Fruit fly (Drosophila melanogaster) whole organism, embryonic: Measurements from ENCODE around the gene CG3349.

Experiments
- Ada2b ChIP-seq: fragments of 200-800 bp; sonication (Bioruptor generic); IDR thresholded peaks from 2 replicates; pipeline ENCODE4 v1.3.6; 2022; ENCODE audit warnings: missing biosample characterization, missing genetic modification characterization
- Blimp-1 ChIP-seq: fragments of 200-800 bp; sonication (Bioruptor generic); optimal IDR thresholded peaks from 3 replicates; lab custom pipeline; 2018; ENCODE audit warnings: missing biosample characterization, missing genetic modification characterization, mild to moderate bottlenecking, moderate library complexity, missing genetic modification reagents
- CG10979 ChIP-seq: fragments of 200-800 bp; sonication (Bioruptor generic); optimal IDR thresholded peaks from 2 replicates; lab custom pipeline; 2018; ENCODE audit warnings: missing biosample characterization, mild to moderate bottlenecking, missing genetic modification characterization, moderate library complexity
- CG11696 ChIP-seq: fragments of 200-800 bp; sonication (Bioruptor generic); IDR thresholded peaks from 2 replicates; pipeline ENCODE4 v1.3.6; 2022; ENCODE audit warnings: missing biosample characterization, missing genetic modification characterization
- CG12391 ChIP-seq: fragments of 200-800 bp; sonication (Bioruptor generic); optimal IDR thresholded peaks from 3 replicates; lab custom pipeline; 2018; ENCODE audit warnings: missing biosample characterization, mild to moderate bottlenecking, missing genetic modification characterization, moderate library complexity
- CG13424 ChIP-seq: fragments of 200-800 bp; sonication (Bioruptor generic); optimal IDR thresholded peaks from 2 replicates; lab custom pipeline; 2019; ENCODE audit warnings: missing biosample characterization, mild to moderate bottlenecking, missing genetic modification characterization, moderate library complexity
- CG14014 ChIP-seq: fragments of 200-800 bp; sonication (Bioruptor generic); IDR thresholded peaks from 2 replicates; pipeline ENCODE4 v1.3.6; 2022; ENCODE audit warnings: missing biosample characterization, missing genetic modification characterization
- CG14667 ChIP-seq: fragments of 200-800 bp; sonication (Bioruptor generic); IDR thresholded peaks from 2 replicates; pipeline ENCODE4 v1.3.6; 2022; ENCODE audit warnings: missing biosample characterization, missing genetic modification characterization
- CG14965 ChIP-seq: fragments of 200-800 bp; sonication (Bioruptor generic); optimal IDR thresholded peaks from 2 replicates; lab custom pipeline; 2016; ENCODE audit warnings: missing biosample characterization, missing genetic modification characterization, borderline replicate concordance
- CG18262 ChIP-seq: fragments of 200-800 bp; optimal IDR thresholded peaks from 3 replicates; lab custom pipeline; 2019; ENCODE audit warnings: missing biosample characterization, mild to moderate bottlenecking, missing genetic modification characterization, moderate library complexity
- CG2116 ChIP-seq: fragments of 200-800 bp; sonication (Bioruptor generic); optimal IDR thresholded peaks from 3 replicates; lab custom pipeline; 2018; ENCODE audit warnings: missing biosample characterization, mild to moderate bottlenecking, missing genetic modification characterization
- CG2678 ChIP-seq: fragments of 200-800 bp; sonication (Bioruptor generic); optimal IDR thresholded peaks from 3 replicates; lab custom pipeline; 2019; ENCODE audit warnings: missing biosample characterization, mild to moderate bottlenecking, missing genetic modification characterization, moderate library complexity
- CG30403 ChIP-seq: fragments of 200-800 bp; sonication (Bioruptor generic); optimal IDR thresholded peaks from 3 replicates; lab custom pipeline; 2016; ENCODE audit warnings: missing biosample characterization, missing genetic modification characterization
- CG30431 ChIP-seq: fragments of 200-800 bp; sonication (Bioruptor generic); optimal IDR thresholded peaks from 2 replicates; lab custom pipeline; 2017; ENCODE audit warnings: missing biosample characterization, missing genetic modification characterization
- CG31441 ChIP-seq: fragments of 200-800 bp; sonication (Bioruptor generic); IDR thresholded peaks from 2 replicates; pipeline ENCODE4 v1.3.6; 2022; ENCODE audit warnings: missing biosample characterization, missing genetic modification characterization
- CG32772 ChIP-seq: fragments of 200-800 bp; sonication (Bioruptor generic); IDR thresholded peaks from 2 replicates; pipeline ENCODE4 v1.3.6; 2022; ENCODE audit warnings: missing biosample characterization, missing genetic modification characterization
- CG3281 ChIP-seq: fragments of 200-800 bp; sonication (Bioruptor generic); optimal IDR thresholded peaks from 3 replicates; lab custom pipeline; 2017; ENCODE audit warnings: missing biosample characterization, mild to moderate bottlenecking, missing genetic modification characterization
- CG34376 ChIP-seq: fragments of 200-800 bp; sonication (Bioruptor generic); optimal IDR thresholded peaks from 2 replicates; lab custom pipeline; 2018; ENCODE audit warnings: missing biosample characterization, mild to moderate bottlenecking, missing genetic modification characterization
- CG6272 ChIP-seq: fragments of 200-800 bp; sonication (Bioruptor generic); IDR thresholded peaks from 2 replicates; pipeline ENCODE4 v1.3.6; 2022; ENCODE audit warnings: missing biosample characterization, missing genetic modification characterization
- CG7839 ChIP-seq: fragments of 200-800 bp; sonication (Bioruptor generic); optimal IDR thresholded peaks from 3 replicates; lab custom pipeline; 2018; ENCODE audit warnings: missing biosample characterization, mild to moderate bottlenecking, missing genetic modification characterization, moderate library complexity
- CG8388 ChIP-seq: fragments of 200-800 bp; sonication (Bioruptor generic); optimal IDR thresholded peaks from 2 replicates; lab custom pipeline; 2019; ENCODE audit warnings: missing biosample characterization, mild to moderate bottlenecking, missing genetic modification characterization, moderate library complexity
- Camta ChIP-seq: fragments of 200-800 bp; sonication (Bioruptor generic); optimal IDR thresholded peaks from 2 replicates; lab custom pipeline; 2016; ENCODE audit warnings: missing biosample characterization, missing genetic modification characterization
- Deaf1 ChIP-seq: fragments of 200-800 bp; optimal IDR thresholded peaks from 3 replicates; lab custom pipeline; 2019; ENCODE audit warnings: missing biosample characterization, mild to moderate bottlenecking, missing genetic modification characterization, moderate library complexity
- Drgx ChIP-seq: fragments of 200-800 bp; sonication (Bioruptor generic); IDR thresholded peaks from 2 replicates; pipeline ENCODE4 v1.3.6; 2022; ENCODE audit warnings: missing biosample characterization, missing genetic modification characterization
- Hr51 ChIP-seq, 2 experiments: fragments of 200-800 bp; sonication (Bioruptor generic); optimal IDR thresholded peaks; 2 replicates in 1 of 2; 3 replicates in 1 of 2; lab custom pipeline; 2016 to 2018; ENCODE audit warnings: missing biosample characterization in 2 of 2, missing genetic modification characterization in 2 of 2, mild to moderate bottlenecking in 1 of 2, moderate library complexity in 1 of 2
- Myb ChIP-seq: fragments of 200-800 bp; sonication (Bioruptor generic); optimal IDR thresholded peaks from 2 replicates; lab custom pipeline; 2016; ENCODE audit warnings: missing biosample characterization, missing genetic modification characterization
- NK7.1 ChIP-seq: fragments of 200-800 bp; sonication (Bioruptor generic); optimal IDR thresholded peaks from 3 replicates; lab custom pipeline; 2016; ENCODE audit warnings: missing biosample characterization, missing genetic modification characterization
- Oli ChIP-seq: fragments of 200-800 bp; sonication (Bioruptor generic); optimal IDR thresholded peaks from 2 replicates; lab custom pipeline; 2018; ENCODE audit warnings: missing biosample characterization, mild to moderate bottlenecking, missing genetic modification characterization, moderate library complexity
- Stat92E ChIP-seq, 3 experiments: fragments of >200 bp in 2 of 3; fragments of 200-800 bp in 1 of 3; sonication (Bioruptor generic) in 1 of 3; optimal IDR thresholded peaks; 2 replicates each; lab custom pipeline; 2017 to 2019; ENCODE audit warnings: missing biosample characterization in 3 of 3, missing genetic modification characterization in 3 of 3, mild to moderate bottlenecking in 1 of 3, moderate library complexity in 1 of 3
- Taf1 ChIP-seq: fragments of 200-800 bp; sonication (Bioruptor generic); IDR thresholded peaks from 2 replicates; pipeline ENCODE4 v1.3.6; 2022; ENCODE audit warnings: missing biosample characterization, missing genetic modification characterization
- ato ChIP-seq: fragments of 200-800 bp; sonication (Bioruptor generic); IDR thresholded peaks from 2 replicates; pipeline ENCODE4 v1.3.6; 2022; ENCODE audit warnings: missing biosample characterization, missing genetic modification characterization; ENCODE audit not compliant: partially characterized antibody
- chm ChIP-seq: fragments of 200-800 bp; sonication (Bioruptor generic); IDR thresholded peaks from 2 replicates; pipeline ENCODE4 v1.3.6; 2022; ENCODE audit warnings: missing biosample characterization, missing genetic modification characterization
- dmrt99B ChIP-seq: fragments of 200-800 bp; sonication (Bioruptor generic); optimal IDR thresholded peaks from 2 replicates; lab custom pipeline; 2018; ENCODE audit warnings: missing biosample characterization, mild to moderate bottlenecking, missing genetic modification characterization, moderate library complexity
- grau ChIP-seq: fragments of 200-800 bp; optimal IDR thresholded peaks from 3 replicates; lab custom pipeline; 2019; ENCODE audit warnings: missing biosample characterization, mild to moderate bottlenecking, missing genetic modification characterization, moderate library complexity
- grn ChIP-seq: fragments of 200-800 bp; sonication (Bioruptor generic); optimal IDR thresholded peaks from 3 replicates; lab custom pipeline; 2017; ENCODE audit warnings: missing biosample characterization, missing genetic modification characterization
- jigr1 ChIP-seq: fragments of 200-800 bp; sonication (Bioruptor generic); IDR thresholded peaks from 3 replicates; pipeline ENCODE4 v1.3.6; 2022; ENCODE audit warnings: missing biosample characterization, missing genetic modification characterization
- kah ChIP-seq: fragments of 200-800 bp; sonication (Bioruptor generic); optimal IDR thresholded peaks from 2 replicates; lab custom pipeline; 2018; ENCODE audit warnings: missing biosample characterization, mild to moderate bottlenecking, missing genetic modification characterization
- kni ChIP-seq: fragments of 200-800 bp; sonication (Bioruptor generic); optimal IDR thresholded peaks from 3 replicates; lab custom pipeline; 2017; ENCODE audit warnings: mild to moderate bottlenecking, missing biosample characterization, missing genetic modification reagents, missing genetic modification characterization
- nmo ChIP-seq: fragments of 200-800 bp; sonication (Bioruptor generic); optimal IDR thresholded peaks from 2 replicates; lab custom pipeline; 2018; ENCODE audit warnings: missing biosample characterization, mild to moderate bottlenecking, missing genetic modification characterization, moderate library complexity
- nom ChIP-seq: fragments of 200-800 bp; sonication (Bioruptor generic); optimal IDR thresholded peaks from 2 replicates; lab custom pipeline; 2017; ENCODE audit warnings: missing biosample characterization, missing genetic modification characterization, mild to moderate bottlenecking, moderate library complexity, missing genetic modification reagents
- p53 ChIP-seq: fragments of 200-800 bp; sonication (Bioruptor generic); optimal IDR thresholded peaks from 2 replicates; lab custom pipeline; 2016; ENCODE audit warnings: missing biosample characterization, missing genetic modification characterization
- pum ChIP-seq: fragments of 200-800 bp; sonication (Bioruptor generic); optimal IDR thresholded peaks from 2 replicates; lab custom pipeline; 2016; ENCODE audit warnings: missing biosample characterization, missing genetic modification characterization
- run ChIP-seq: fragments of 200-800 bp; sonication (Bioruptor generic); optimal IDR thresholded peaks from 3 replicates; lab custom pipeline; 2018; ENCODE audit warnings: missing biosample characterization, mild to moderate bottlenecking, missing genetic modification characterization
- sens ChIP-seq: fragments of 200-800 bp; sonication (Bioruptor generic); peaks from one replicate; lab custom pipeline; 2016; ENCODE audit warnings: missing biosample characterization, missing genetic modification characterization
- seq ChIP-seq: fragments of 200-800 bp; sonication (Bioruptor generic); IDR thresholded peaks from 2 replicates; pipeline ENCODE4 v1.3.6; 2022; ENCODE audit warnings: missing biosample characterization, missing genetic modification characterization
- slp2 ChIP-seq: fragments of 200-800 bp; sonication (Bioruptor generic); optimal IDR thresholded peaks from 2 replicates; lab custom pipeline; 2016; ENCODE audit warnings: missing biosample characterization, missing genetic modification characterization
- tll ChIP-seq, 2 experiments: fragments of 200-800 bp in 1 of 2; fragments of >200 bp in 1 of 2; sonication (Bioruptor generic) in 1 of 2; optimal IDR thresholded peaks; 2 replicates each; lab custom pipeline; 2017 to 2019; ENCODE audit warnings: missing biosample characterization in 2 of 2, missing genetic modification characterization in 2 of 2, mild to moderate bottlenecking in 1 of 2, moderate library complexity in 1 of 2

The CG3349 gene

dm6 chr3L:15006825-15007224, 27.4 kb downstream of the CG3349 start (continued):
- TF ChIP-seq CG3281 (GFP tag; lab: Kevin White, UChicago) (no peak), CG10979 (tag; lab: Kevin White, UChicago) (peak; percentile 25), kah (GFP tag; lab: Kevin White, UChicago) (no peak), seq (GFP tag; lab: Robert Waterston, UW) (no peak), Myb (GFP tag; lab: Kevin White, UChicago) (no peak), slp2 (no peak), Taf1 (GFP tag; lab: Robert Waterston, UW) (no peak), NK7.1 (no peak), jigr1 (no peak), Ada2b (GFP tag; lab: Robert Waterston, UW) (no peak), CG31441 (peak; percentile 22; the same call in 1 of the 2 replicates), CG14965 (no peak), CG34376 (no peak), CG18262 (tag; lab: Kevin White, UChicago) (peak; percentile 35), CG6272 (GFP tag; lab: Robert Waterston, UW) (no peak), tll (GFP tag; optimal IDR thresholded peaks at IDR 0.05; lab: Kevin White, UChicago) (no peak), nmo (GFP tag; lab: Kevin White, UChicago) (peak; percentile 2), Deaf1 (tag; lab: Kevin White, UChicago) (no peak), CG30403 (GFP tag; lab: Kevin White, UChicago) (peak; percentile 15), nom (GFP tag; lab: Kevin White, UChicago) (peak; percentile 26), ato (GFP tag; lab: Robert Waterston, UW) (no peak), CG8388 (GFP tag; lab: Kevin White, UChicago) (peak; percentile 49)

- peak; percentile 73 for TF ChIP-seq kni (GFP tag; lab: Kevin White, UChicago)
- peak; percentile 57 for TF ChIP-seq CG11696 (GFP tag; lab: Robert Waterston, UW)
- peak in 1 of 3 experiments; percentile 81 for TF ChIP-seq Stat92E (GFP tag; optimal IDR thresholded peaks at IDR 0.05; lab: Kevin White, UChicago)
- TF ChIP-seq CG30431 (GFP tag; lab: Kevin White, UChicago): no peak
- TF ChIP-seq grn: peak; percentile 71
- peak; percentile 73 for TF ChIP-seq sens (GFP tag; lab: Kevin White, UChicago)
- no peak for TF ChIP-seq run (tag; lab: Kevin White, UChicago)
- no peak for TF ChIP-seq pum (GFP tag; lab: Kevin White, UChicago)
- TF ChIP-seq CG14014 (GFP tag; lab: Robert Waterston, UW): no peak
Measured at dm6 chr3L:15007271-15007948, 28.0 kb downstream of the CG3349 start.

- peak; percentile 5 for TF ChIP-seq grau (tag; lab: Kevin White, UChicago)
- TF ChIP-seq CG2116 (GFP tag; lab: Kevin White, UChicago): no peak
- TF ChIP-seq CG12391 (tag; lab: Kevin White, UChicago): peak; percentile 6
- TF ChIP-seq CG7839 (tag; lab: Kevin White, UChicago): peak; percentile 4
- TF ChIP-seq dmrt99B (tag; lab: Kevin White, UChicago): peak; percentile 19
- TF ChIP-seq CG31441: 0 out of 2 replicates have a peak, but pooled peaks have one; percentile 22
- TF ChIP-seq chm (GFP tag; lab: Robert Waterston, UW): no peak
- TF ChIP-seq Oli: peak; percentile 12
- peak; percentile 57; the same call in 1 of the 2 replicates for TF ChIP-seq Drgx
- peak; percentile 27 for TF ChIP-seq CG2678 (tag; lab: Kevin White, UChicago)
- peak; percentile 9; the same call in 1 of the 2 replicates for TF ChIP-seq CG32772
- peak in 1 of 2 experiments; percentile 49 for TF ChIP-seq Hr51 (GFP tag; optimal IDR thresholded peaks at IDR 0.05; lab: Kevin White, UChicago)
- TF ChIP-seq sens (GFP tag; lab: Kevin White, UChicago): peak; percentile 61
- no peak for TF ChIP-seq CG14667 (GFP tag; lab: Robert Waterston, UW)
- TF ChIP-seq CG8388 (GFP tag; lab: Kevin White, UChicago): peak; percentile 12
- peak; percentile 26 for TF ChIP-seq Blimp-1
- no peak for TF ChIP-seq p53
- TF ChIP-seq Camta (GFP tag; lab: Kevin White, UChicago): no peak
- TF ChIP-seq CG13424: peak; percentile 11
Measured at dm6 chr3L:15009681-15010080, 30.3 kb downstream of the CG3349 start.
